Fruit fly (Drosophila melanogaster): Measurements from ENCODE around the gene CG1792.
A peak's percentile ranks its signal among the peaks of the same experiment; 100 is the strongest.

CG1792 gene

dm6 chr3R:31608438-31609188, 7.5 kb upstream of the CG1792 start (continued):
- peak; percentile 16 for TF ChIP-seq CG6813 (GFP tag; optimal IDR thresholded peaks at IDR 0.05)
- TF ChIP-seq shn (GFP tag; optimal IDR thresholded peaks at IDR 0.05), result no peak
- no peak for TF ChIP-seq CG6683 (GFP tag; optimal IDR thresholded peaks at IDR 0.05)
- no peak for TF ChIP-seq Dref (GFP tag; IDR thresholded peaks at IDR 0.05)
- no peak for TF ChIP-seq CG10321 (GFP tag; IDR thresholded peaks at IDR 0.05)
- TF ChIP-seq CG12744 (GFP tag; optimal IDR thresholded peaks at IDR 0.05), result no peak
- TF ChIP-seq cad (GFP tag; optimal IDR thresholded peaks at IDR 0.05), result no peak
- TF ChIP-seq dmrt11E (tag; optimal IDR thresholded peaks at IDR 0.05), result no peak
- TF ChIP-seq CTCF (GFP tag; optimal IDR thresholded peaks at IDR 0.05), result no peak
- TF ChIP-seq CG17385 (GFP tag; optimal IDR thresholded peaks at IDR 0.05), result no peak
- no peak for TF ChIP-seq CG13123 (GFP tag; optimal IDR thresholded peaks at IDR 0.05)
- TF ChIP-seq CG31365 (tag; optimal IDR thresholded peaks at IDR 0.05), result no peak
- no peak for TF ChIP-seq CG8924 (tag; optimal IDR thresholded peaks at IDR 0.05)
- no peak for TF ChIP-seq CG1233 (GFP tag; optimal IDR thresholded peaks at IDR 0.05)

dm6 chr3R:31609413-31610054, 6.6 kb upstream of the CG1792 start:
- TF ChIP-seq MESR4 (GFP tag; optimal IDR thresholded peaks at IDR 0.05) (peak; percentile 69), CG10543 (GFP tag; optimal IDR thresholded peaks at IDR 0.05) (peak; percentile 33), eve (GFP tag; optimal IDR thresholded peaks at IDR 0.05) (no peak), trem (tag; optimal IDR thresholded peaks at IDR 0.05) (peak; percentile 77), klu (GFP tag; IDR thresholded peaks at IDR 0.05) (no peak), caup (GFP tag; optimal IDR thresholded peaks at IDR 0.05; ENCODE audit: severe bottlenecking) (peak; percentile 72), zen2 (GFP tag; IDR thresholded peaks at IDR 0.05; ENCODE audit: partially characterized antibody) (no peak), Dad (GFP tag; optimal IDR thresholded peaks at IDR 0.05) (no peak), insv (GFP tag; optimal IDR thresholded peaks at IDR 0.05) (peak in 1 of 2 experiments; percentile 60), CG3726 (GFP tag; IDR thresholded peaks at IDR 0.05) (no peak), row (GFP tag; IDR thresholded peaks at IDR 0.05) (no peak), Dll (GFP tag; IDR thresholded peaks at IDR 0.05; ENCODE audit: partially characterized antibody) (no peak), Optix (GFP tag; IDR thresholded peaks at IDR 0.05) (no peak), CG4424 (GFP tag; optimal IDR thresholded peaks at IDR 0.05) (peak; percentile 1), zfh2 (GFP tag; optimal IDR thresholded peaks at IDR 0.05) (peak; percentile 27), CG8281 (tag; optimal IDR thresholded peaks at IDR 0.05) (no peak), slp2 (GFP tag; optimal IDR thresholded peaks at IDR 0.05) (no peak), ind (GFP tag; optimal IDR thresholded peaks at IDR 0.05) (no peak), CG2678 (tag; optimal IDR thresholded peaks at IDR 0.05) (peak; percentile 16), CG9797 (GFP tag; optimal IDR thresholded peaks at IDR 0.05) (peak; percentile 93), fd3F (GFP tag; optimal IDR thresholded peaks at IDR 0.05) (no peak), mld (GFP tag; IDR thresholded peaks at IDR 0.05; ENCODE audit: partially characterized antibody) (no peak), sc (optimal IDR thresholded peaks at IDR 0.05) (no peak), sc (GFP tag; optimal IDR thresholded peaks at IDR 0.05) (no peak), Poxn (GFP tag; IDR thresholded peaks at IDR 0.05) (no peak), CG15011 (GFP tag; optimal IDR thresholded peaks at IDR 0.05) (no peak), prd (optimal IDR thresholded peaks at IDR 0.05) (no peak), prd (GFP tag; IDR thresholded peaks at IDR 0.05) (no peak), Pdp1 (GFP tag; optimal IDR thresholded peaks at IDR 0.05) (peak; percentile 15 to 25), cg (GFP tag; optimal IDR thresholded peaks at IDR 0.05) (no peak), nmo (GFP tag; optimal IDR thresholded peaks at IDR 0.05) (peak; percentile 43), Abd-B (GFP tag; optimal IDR thresholded peaks at IDR 0.05) (no peak), CG13287 (GFP tag; IDR thresholded peaks at IDR 0.05; ENCODE audit: partially characterized antibody) (no peak), Gug (GFP tag; IDR thresholded peaks at IDR 0.05) (0 out of 4 replicates have a peak, but pooled peaks have one; percentile 6), Dref (GFP tag; IDR thresholded peaks at IDR 0.05) (no peak)

Measured in whole organism, embryonic.